Worm (Caenorhabditis elegans): ENCODE data around the gene T25B9.9.

The T25B9.9 gene

DNA sequence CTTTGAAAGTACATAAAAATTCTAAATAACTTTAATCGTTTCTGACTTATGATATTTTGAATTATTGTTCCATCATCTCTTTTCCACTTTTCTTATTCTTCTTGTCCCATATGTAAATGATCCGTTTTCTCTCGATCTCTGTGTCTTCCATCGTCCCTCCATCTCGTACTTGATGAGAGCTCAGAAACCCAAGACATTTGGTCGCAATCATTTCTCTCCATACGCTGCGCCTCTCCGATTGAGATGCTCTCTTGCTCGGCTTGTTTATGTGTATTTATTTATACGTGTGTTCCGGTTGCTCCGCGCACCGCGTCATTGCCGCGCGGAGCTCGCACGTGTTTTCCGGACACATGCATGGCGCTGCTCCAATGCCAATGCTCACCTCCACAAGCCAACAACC lies 41.9 kb downstream of the T25B9.9 start:
- TF ChIP-seq lin-29 (GFP tag; IDR thresholded peaks at IDR 0.05) (no peak), lin-38 (GFP tag; IDR thresholded peaks at IDR 0.05) (0 out of 2 replicates have a peak, but pooled peaks have one; percentile 12), ztf-11 (tag; optimal IDR thresholded peaks at IDR 0.05) (no peak), mep-1 (tag; optimal IDR thresholded peaks at IDR 0.05) (no peak), set-16 (GFP tag; IDR thresholded peaks at IDR 0.05) (peak; percentile 21; the same call in 1 of the 2 replicates), cey-2 (tag; optimal IDR thresholded peaks at IDR 0.05; ENCODE audit: borderline replicate concordance, insufficient read depth) (no peak), hlh-11 (tag; optimal IDR thresholded peaks at IDR 0.05) (peak; percentile 7), T26A8.4 (GFP tag; IDR thresholded peaks at IDR 0.05) (no peak), aha-1 (tag) (peak; percentile 76), madf-9 (GFP tag; conservative IDR thresholded peaks at IDR 0.05) (peak; percentile 64), egl-27 (tag; optimal IDR thresholded peaks at IDR 0.05) (no peak)

DNA sequence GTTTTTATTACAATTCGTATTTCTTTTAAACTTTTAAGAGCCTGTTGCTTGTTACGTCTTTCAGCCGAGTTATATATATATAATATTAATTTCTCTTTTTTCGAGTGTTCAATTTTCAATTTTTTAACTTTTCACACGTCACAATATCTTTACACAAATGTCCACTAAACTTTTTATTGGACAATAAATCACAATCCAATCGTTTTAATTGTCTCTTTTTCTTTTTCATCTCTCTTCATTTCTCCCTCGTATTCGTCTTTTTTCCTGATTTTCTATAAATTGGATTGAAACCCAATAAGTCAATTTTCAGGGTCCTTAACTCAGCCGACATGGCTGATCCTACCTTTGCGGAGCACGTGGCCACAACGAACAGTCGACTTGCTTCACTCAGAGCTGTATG lies 42.6 kb downstream of the T25B9.9 start, which contains the start of gene miz-1:
Gene miz-1, plus strand, starts transcription at position 301 of the 400 bp plus-strand sequence.
- TF ChIP-seq spr-1 (tag; optimal IDR thresholded peaks at IDR 0.05) (no peak), ceh-20 (GFP tag; IDR thresholded peaks at IDR 0.05) (peak; percentile 61; the same call in 1 of the 2 replicates)

DNA sequence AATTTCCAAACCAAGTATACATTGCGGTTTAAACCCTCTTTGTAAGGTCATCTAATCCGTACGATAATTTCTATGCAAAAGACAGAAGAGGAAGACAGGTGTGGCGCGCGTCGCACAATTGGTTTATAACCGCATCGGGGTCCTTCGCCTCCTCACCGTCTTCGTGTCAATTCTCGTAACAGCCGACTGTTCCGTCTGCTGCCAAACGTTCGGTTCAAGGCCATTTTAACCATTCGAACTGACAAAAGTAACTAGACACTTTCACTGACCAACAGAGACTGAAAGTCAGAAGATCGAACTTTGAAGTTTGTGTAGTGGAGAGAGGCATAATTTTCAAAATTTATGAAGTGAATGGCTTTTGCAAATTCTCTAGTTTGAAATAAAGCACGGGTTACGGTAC lies 46.5 kb downstream of the T25B9.9 start:
- TF ChIP-seq mep-1 (tag; optimal IDR thresholded peaks at IDR 0.05): peak; percentile 12
- TF ChIP-seq nhr-25 (tag; optimal IDR thresholded peaks at IDR 0.05; ENCODE audit: borderline replicate concordance, insufficient read depth): peak; percentile 55
- peak; percentile 50 for TF ChIP-seq nhr-28 (tag; optimal IDR thresholded peaks at IDR 0.05)
- TF ChIP-seq jun-1 (tag; optimal IDR thresholded peaks at IDR 0.05): no peak
- TF ChIP-seq Y5F2A.4 (GFP tag; optimal IDR thresholded peaks at IDR 0.05): no peak
- TF ChIP-seq egl-27 (tag; optimal IDR thresholded peaks at IDR 0.05): no peak
- TF ChIP-seq ztf-11 (tag; optimal IDR thresholded peaks at IDR 0.05): no peak

DNA sequence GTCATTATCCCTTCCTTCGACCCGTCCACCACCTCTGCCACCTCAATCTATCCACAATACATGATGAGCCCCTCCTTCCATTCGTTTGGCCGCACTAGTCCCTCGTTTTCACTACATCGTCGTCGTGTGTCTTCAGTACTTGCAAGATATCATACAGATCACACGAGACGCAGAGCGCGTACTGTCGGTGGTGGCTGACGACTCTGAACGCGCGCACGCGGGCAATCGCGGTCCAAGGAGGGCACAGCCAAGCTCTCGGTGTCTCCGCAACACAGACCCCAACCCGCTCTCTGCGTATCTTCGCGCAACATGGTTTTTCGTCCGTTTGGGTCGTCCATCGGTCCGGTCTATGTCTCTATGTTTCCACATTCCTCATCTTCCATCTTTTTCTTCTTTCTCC lies 47.6 kb downstream of the T25B9.9 start:
- TF ChIP-seq ces-1 (GFP tag; optimal IDR thresholded peaks at IDR 0.05) (no peak), hlh-30 (tag; optimal IDR thresholded peaks at IDR 0.05; ENCODE audit: insufficient read depth) (peak; percentile 48), aha-1 (tag) (peak; percentile 97), lim-7 (GFP tag; IDR thresholded peaks at IDR 0.05) (peak; percentile 61; the same call in 1 of the 2 replicates), ZK546.5 (tag; optimal IDR thresholded peaks at IDR 0.05) (no peak), hlh-11 (tag; optimal IDR thresholded peaks at IDR 0.05) (peak; percentile 28), set-16 (GFP tag; IDR thresholded peaks at IDR 0.05) (peak; percentile 87), mep-1 (tag; optimal IDR thresholded peaks at IDR 0.05) (peak; percentile 26), mxl-3 (GFP tag; optimal IDR thresholded peaks at IDR 0.05) (peak; percentile 55), mdl-1 (tag; optimal IDR thresholded peaks at IDR 0.05) (peak in 1 of 2 experiments; percentile 73), egl-43 (GFP tag; IDR thresholded peaks at IDR 0.05) (peak; percentile 68; the same call in 1 of the 2 replicates), hmg-1.1 (GFP tag; IDR thresholded peaks at IDR 0.05) (0 out of 2 replicates have a peak, but pooled peaks have one; percentile 21), lin-15B (tag; optimal IDR thresholded peaks at IDR 0.05) (no peak), madf-9 (GFP tag; conservative IDR thresholded peaks at IDR 0.05) (peak; percentile 14; the same call in 1 of the 2 replicates), nhr-28 (tag; optimal IDR thresholded peaks at IDR 0.05) (no peak)

ce11 chrIV:10819049-10819448 lies 49.6 kb downstream of the T25B9.9 start:
- TF ChIP-seq egl-43 (GFP tag; IDR thresholded peaks at IDR 0.05): peak; percentile 62; the same call in 1 of the 2 replicates
- TF ChIP-seq aly-2 (tag; optimal IDR thresholded peaks at IDR 0.05): no peak
- peak in 1 of 2 experiments; percentile 95 for TF ChIP-seq unc-62 (GFP tag; optimal IDR thresholded peaks at IDR 0.05 in 1 of 2)
- no peak for TF ChIP-seq unc-62 (tag; optimal IDR thresholded peaks at IDR 0.05)
- TF ChIP-seq F37D6.2 (tag; optimal IDR thresholded peaks at IDR 0.05): peak; percentile 10
- no peak for TF ChIP-seq dpl-1 (GFP tag; optimal IDR thresholded peaks at IDR 0.05)
- no peak for TF ChIP-seq hif-1 (tag; optimal IDR thresholded peaks at IDR 0.05)
- no peak for TF ChIP-seq R02D3.7 (tag; optimal IDR thresholded peaks at IDR 0.05)
- no peak for TF ChIP-seq lin-39 (tag; optimal IDR thresholded peaks at IDR 0.05)
- no peak for TF ChIP-seq nhr-76 (tag; optimal IDR thresholded peaks at IDR 0.05)
- no peak for TF ChIP-seq nhr-237 (tag; optimal IDR thresholded peaks at IDR 0.05)
- no peak for TF ChIP-seq mes-2 (tag; optimal IDR thresholded peaks at IDR 0.05; ENCODE audit: poor library complexity, severe bottlenecking)
- TF ChIP-seq ctbp-1 (GFP tag; IDR thresholded peaks at IDR 0.05): peak; percentile 47; the same call in 1 of the 2 replicates
- 0 out of 2 replicates have a peak, but pooled peaks have one; percentile 24 for TF ChIP-seq Y105C5A.15 (GFP tag; IDR thresholded peaks at IDR 0.05)
- TF ChIP-seq hmg-1.1 (GFP tag; IDR thresholded peaks at IDR 0.05): no peak
- no peak for TF ChIP-seq zfp-3 (GFP tag; conservative IDR thresholded peaks at IDR 0.05)
- TF ChIP-seq daf-12 (tag; optimal IDR thresholded peaks at IDR 0.05): no peak
- TF ChIP-seq nhr-25 (tag; optimal IDR thresholded peaks at IDR 0.05; ENCODE audit: borderline replicate concordance, insufficient read depth): no peak
- TF ChIP-seq lir-3 (tag; optimal IDR thresholded peaks at IDR 0.05): no peak
